Fruit fly (Drosophila melanogaster) whole organism, wandering third instar larva: Measurements from ENCODE around the gene RunxB.

Experiments used
- Abd-B ChIP-seq: fragments of >200 bp; optimal IDR thresholded peaks from 2 replicates; lab custom pipeline; 2017; ENCODE audit warnings: missing biosample characterization, missing genetic modification characterization
- CG32264 ChIP-seq: fragments of 200-800 bp; sonication (Bioruptor generic); optimal IDR thresholded peaks from 2 replicates; lab custom pipeline; 2016; ENCODE audit warnings: missing biosample characterization, missing genetic modification characterization
- CG9705 ChIP-seq: fragments of 200-800 bp; sonication (Bioruptor generic); optimal IDR thresholded peaks from 2 replicates; lab custom pipeline; 2018; ENCODE audit warnings: missing biosample characterization, mild to moderate bottlenecking, missing genetic modification characterization
- CrebA ChIP-seq: fragments of 200-800 bp; sonication (Bioruptor generic); optimal IDR thresholded peaks from 2 replicates; lab custom pipeline; 2016; ENCODE audit warnings: missing biosample characterization, mild to moderate bottlenecking, missing genetic modification characterization, borderline replicate concordance
- Dfd ChIP-seq: fragments of >200 bp; optimal IDR thresholded peaks from 2 replicates; lab custom pipeline; 2017; ENCODE audit warnings: missing biosample characterization, missing genetic modification characterization
- HLH106 ChIP-seq: fragments of 200-800 bp; optimal IDR thresholded peaks from 3 replicates; lab custom pipeline; 2019; ENCODE audit warnings: missing biosample characterization, mild to moderate bottlenecking, missing genetic modification characterization, moderate library complexity
- Hnf4 ChIP-seq: fragments of 200-800 bp; sonication (Bioruptor generic); optimal IDR thresholded peaks from 2 replicates; lab custom pipeline; 2016; ENCODE audit warnings: missing biosample characterization, mild to moderate bottlenecking, missing genetic modification characterization
- Hr78 ChIP-seq: fragments of >200 bp; optimal IDR thresholded peaks from 2 replicates; lab custom pipeline; 2017; ENCODE audit warnings: missing biosample characterization, missing genetic modification characterization
- Hr83 ChIP-seq: fragments of 200-300 bp; sonication (Bioruptor generic); optimal IDR thresholded peaks from 2 replicates; lab custom pipeline; 2016; ENCODE audit warnings: missing biosample characterization, mild to moderate bottlenecking, missing genetic modification characterization, moderate library complexity; ENCODE audit not compliant: poor library complexity, severe bottlenecking
- Jra ChIP-seq: sonication (Bioruptor generic); optimal IDR thresholded peaks from 2 replicates; lab custom pipeline; 2016; ENCODE audit warnings: missing biosample characterization, missing genetic modification characterization
- Myc ChIP-seq: fragments of >200 bp; optimal IDR thresholded peaks from 2 replicates; lab custom pipeline; 2017
- OdsH ChIP-seq: fragments of 200-800 bp; sonication (Bioruptor generic); optimal IDR thresholded peaks from 2 replicates; lab custom pipeline; 2016; ENCODE audit warnings: missing biosample characterization, mild to moderate bottlenecking, missing genetic modification characterization
- Rel ChIP-seq, 2 experiments: fragments of 200-800 bp; sonication (Bioruptor generic) in 1 of 2; optimal IDR thresholded peaks; 2 replicates in 1 of 2; 3 replicates in 1 of 2; lab custom pipeline; 2016 to 2019; ENCODE audit warnings: mild to moderate bottlenecking in 2 of 2, missing biosample characterization in 2 of 2, missing genetic modification characterization in 2 of 2, moderate library complexity in 1 of 2
- Sp1 ChIP-seq: fragments of 200-800 bp; sonication (Bioruptor generic); optimal IDR thresholded peaks from 3 replicates; lab custom pipeline; 2019; ENCODE audit warnings: missing biosample characterization, mild to moderate bottlenecking, missing genetic modification characterization, moderate library complexity
- Vsx2 ChIP-seq: fragments of 200-300, 225-300 bp; sonication (Bioruptor generic); optimal IDR thresholded peaks from 2 replicates; lab custom pipeline; 2018; ENCODE audit warnings: missing biosample characterization, missing genetic modification characterization; ENCODE audit not compliant: partially characterized antibody
- br ChIP-seq: fragments of 200-800 bp; sonication (Bioruptor generic); optimal IDR thresholded peaks from 2 replicates; lab custom pipeline; 2016; ENCODE audit warnings: missing biosample characterization, missing genetic modification characterization
- brk ChIP-seq: fragments of 200-800 bp; sonication (Bioruptor generic); optimal IDR thresholded peaks from 2 replicates; lab custom pipeline; 2016; ENCODE audit warnings: missing biosample characterization, mild to moderate bottlenecking, missing genetic modification characterization
- dl ChIP-seq, 2 experiments: fragments of 175-275, 200-275 bp in 1 of 2; fragments of 200-275 bp in 1 of 2; sonication (Bioruptor generic); optimal IDR thresholded peaks; lab custom pipeline; 2018; ENCODE audit warnings: mild to moderate bottlenecking in 2 of 2, missing biosample characterization in 2 of 2, missing genetic modification characterization in 2 of 2, moderate library complexity in 2 of 2; ENCODE audit not compliant: partially characterized antibody in 2 of 2, insufficient read depth in 1 of 2
- dsf ChIP-seq: sonication (Bioruptor generic); optimal IDR thresholded peaks from 2 replicates; lab custom pipeline; 2016; ENCODE audit warnings: missing biosample characterization, missing genetic modification characterization, borderline replicate concordance
- foxo ChIP-seq, 2 experiments: fragments of 200-800 bp; sonication (Bioruptor generic); optimal IDR thresholded peaks; 2 replicates in 1 of 2; 3 replicates in 1 of 2; lab custom pipeline; 2016 to 2017; ENCODE audit warnings: missing biosample characterization in 2 of 2, missing genetic modification characterization in 2 of 2
- fru ChIP-seq: fragments of 200-800 bp; sonication (Bioruptor generic); optimal IDR thresholded peaks from 3 replicates; lab custom pipeline; 2016; ENCODE audit warnings: missing biosample characterization, mild to moderate bottlenecking, missing genetic modification characterization
- h ChIP-seq: fragments of 200-800 bp; sonication (Bioruptor generic); optimal IDR thresholded peaks from 3 replicates; lab custom pipeline; 2016; ENCODE audit warnings: missing biosample characterization, mild to moderate bottlenecking, missing genetic modification characterization
- jim ChIP-seq: fragments of 175-275, 200-325 bp; sonication (Bioruptor generic); optimal IDR thresholded peaks from 2 replicates; lab custom pipeline; 2016; ENCODE audit warnings: missing biosample characterization, mild to moderate bottlenecking, missing genetic modification characterization
- psq ChIP-seq: fragments of 200-800 bp; sonication (Bioruptor generic); optimal IDR thresholded peaks from 3 replicates; lab custom pipeline; 2017; ENCODE audit warnings: missing biosample characterization, mild to moderate bottlenecking, missing genetic modification characterization, moderate library complexity
- rgr ChIP-seq: fragments of 200-800 bp; sonication (Bioruptor generic); optimal IDR thresholded peaks from 3 replicates; lab custom pipeline; 2016; ENCODE audit warnings: missing biosample characterization, mild to moderate bottlenecking, missing genetic modification characterization
- sage ChIP-seq: fragments of 200-800 bp; sonication (Bioruptor generic); optimal IDR thresholded peaks from 2 replicates; lab custom pipeline; 2016; ENCODE audit warnings: missing biosample characterization, mild to moderate bottlenecking, missing genetic modification characterization
- sv ChIP-seq: fragments of 200-800 bp; sonication (Bioruptor generic); optimal IDR thresholded peaks from 3 replicates; lab custom pipeline; 2016; ENCODE audit warnings: missing biosample characterization, missing genetic modification characterization
- tai ChIP-seq: sonication (Bioruptor generic); optimal IDR thresholded peaks from 2 replicates; lab custom pipeline; 2016; ENCODE audit warnings: missing biosample characterization, missing genetic modification characterization
- usp ChIP-seq: fragments of >200 bp; optimal IDR thresholded peaks from 2 replicates; lab custom pipeline; 2017; ENCODE audit warnings: missing biosample characterization, missing genetic modification characterization
- woc ChIP-seq: sonication (Bioruptor generic); optimal IDR thresholded peaks from 2 replicates; lab custom pipeline; 2016; ENCODE audit warnings: missing biosample characterization, mild to moderate bottlenecking, missing genetic modification characterization

Gene RunxB

DNA sequence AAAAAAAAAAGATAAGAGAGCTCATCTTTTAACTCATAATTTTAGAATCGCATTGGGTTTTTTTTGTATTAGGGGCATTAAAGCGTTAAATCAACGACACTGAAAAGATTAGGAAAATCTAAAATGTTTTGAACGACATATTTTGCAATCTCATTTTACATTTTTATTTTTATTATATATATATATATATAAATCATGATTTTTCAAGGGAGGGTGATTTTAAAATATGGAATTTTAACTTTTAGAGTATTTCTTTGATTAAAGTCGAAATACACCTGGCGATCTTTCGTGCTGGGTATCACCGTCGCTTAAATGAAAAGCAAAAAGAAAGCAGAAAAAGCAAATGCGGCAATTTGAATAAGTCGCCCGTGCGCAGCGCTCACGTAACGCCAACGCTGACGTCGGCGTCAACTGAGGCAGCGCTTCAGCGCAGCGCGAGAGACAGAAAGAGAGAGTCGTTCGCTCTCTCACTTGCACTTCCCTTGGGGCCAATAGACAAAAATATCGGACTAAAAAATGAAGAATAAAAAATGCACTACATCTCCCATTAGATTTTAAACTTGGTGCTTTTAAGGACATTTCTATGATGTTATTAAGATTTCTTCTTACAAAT is 48.8 kb upstream of the RunxB start:
- TF ChIP-seq psq (GFP tag; lab: Kevin White, UChicago) (peak; percentile 51), sv (GFP tag; lab: Kevin White, UChicago) (no peak), jim (GFP tag; lab: Kevin White, UChicago) (no peak)

DNA sequence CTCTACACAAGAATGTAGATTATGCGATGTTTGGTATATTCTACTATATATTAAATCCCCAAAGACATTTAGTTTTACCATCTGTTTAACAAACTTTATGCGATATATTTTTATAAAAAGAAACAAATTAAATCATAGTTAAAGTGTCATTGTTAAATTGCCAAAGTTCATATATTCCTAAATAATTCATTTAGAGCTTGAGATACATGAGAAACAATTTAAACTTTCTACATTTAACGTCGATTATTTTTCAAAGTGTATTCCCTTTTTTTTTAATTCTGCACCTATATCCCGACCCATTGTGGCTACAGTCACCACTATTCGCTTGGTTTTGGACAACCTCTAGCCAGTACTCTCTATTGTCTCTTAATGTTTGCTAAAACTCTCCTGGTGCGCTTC is 48.3 kb upstream of the RunxB start:
- TF ChIP-seq Hnf4 (no peak), brk (GFP tag; lab: Kevin White, UChicago) (no peak), CG9705 (GFP tag; lab: Kevin White, UChicago) (no peak), jim (GFP tag; lab: Kevin White, UChicago) (no peak), usp (no peak), Hr78 (GFP tag; lab: Kevin White, UChicago) (no peak), CG32264 (GFP tag; lab: Kevin White, UChicago) (no peak), h (GFP tag; lab: Kevin White, UChicago) (no peak), OdsH (GFP tag; lab: Kevin White, UChicago) (no peak), br (GFP tag; lab: Kevin White, UChicago) (no peak), CrebA (GFP tag; lab: Kevin White, UChicago) (no peak), sage (GFP tag; lab: Kevin White, UChicago) (no peak), Jra (no peak), Vsx2 (no peak), woc (GFP tag; lab: Kevin White, UChicago) (no peak), psq (GFP tag; lab: Kevin White, UChicago) (no peak), dsf (no peak), foxo (GFP tag; optimal IDR thresholded peaks at IDR 0.05; lab: Kevin White, UChicago) (no peak), Rel (GFP tag; optimal IDR thresholded peaks at IDR 0.05; lab: Kevin White, UChicago) (no peak), Rel (tag; optimal IDR thresholded peaks at IDR 0.05; lab: Kevin White, UChicago) (no peak), dl (GFP tag; optimal IDR thresholded peaks at IDR 0.05; lab: Kevin White, UChicago; ENCODE audit: insufficient read depth in 1 of 2, partially characterized antibody in 2 of 2) (no peak)

dm6 chrX:20490883-20491282 is 47.4 kb upstream of the RunxB start:
- TF ChIP-seq psq (GFP tag; lab: Kevin White, UChicago) (peak; percentile 41), Jra (no peak)

DNA sequence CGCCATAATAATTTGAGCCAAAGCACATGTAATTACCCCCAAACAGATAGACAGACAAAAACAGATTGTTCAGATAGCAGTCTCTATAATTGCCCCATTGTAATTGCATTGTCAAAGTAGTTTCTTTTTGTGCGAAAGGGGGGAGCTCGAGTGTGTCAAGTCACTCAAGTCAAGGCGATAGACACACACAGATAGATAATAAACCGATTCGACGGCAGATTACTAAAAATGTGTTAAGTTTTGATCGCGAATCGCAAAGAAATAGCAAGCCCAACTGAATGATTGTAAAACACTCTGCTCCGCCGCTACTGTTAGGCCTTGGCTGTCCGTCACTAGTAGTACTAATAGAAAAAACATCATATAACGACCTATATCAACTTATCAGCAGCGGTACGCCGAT is 45.6 kb upstream of the RunxB start:
- TF ChIP-seq HLH106 (tag; lab: Kevin White, UChicago) = no peak
- no peak for TF ChIP-seq CG9705 (GFP tag; lab: Kevin White, UChicago)
- TF ChIP-seq Hnf4 = no peak
- TF ChIP-seq Dfd (GFP tag; lab: Kevin White, UChicago) = no peak
- TF ChIP-seq psq (GFP tag; lab: Kevin White, UChicago) = no peak
- TF ChIP-seq foxo (GFP tag; optimal IDR thresholded peaks at IDR 0.05; lab: Kevin White, UChicago) = no peak
- no peak for TF ChIP-seq Myc (lab: Kevin White, UChicago)
- TF ChIP-seq Abd-B (GFP tag; lab: Kevin White, UChicago) = no peak
- TF ChIP-seq br (GFP tag; lab: Kevin White, UChicago) = no peak
- no peak for TF ChIP-seq h (GFP tag; lab: Kevin White, UChicago)
- no peak for TF ChIP-seq rgr (GFP tag; lab: Kevin White, UChicago)
- TF ChIP-seq woc (GFP tag; lab: Kevin White, UChicago) = no peak
- TF ChIP-seq Sp1 (GFP tag; lab: Kevin White, UChicago) = no peak
- TF ChIP-seq jim (GFP tag; lab: Kevin White, UChicago) = no peak
- TF ChIP-seq Hr83 = no peak
- TF ChIP-seq fru = no peak
- TF ChIP-seq tai = no peak
- no peak for TF ChIP-seq brk (GFP tag; lab: Kevin White, UChicago)
- TF ChIP-seq CrebA (GFP tag; lab: Kevin White, UChicago) = no peak
- TF ChIP-seq, all 38 proteins: peak for 0

- TF ChIP-seq sv (GFP tag; lab: Kevin White, UChicago) = no peak
- TF ChIP-seq Vsx2 = no peak
- TF ChIP-seq Dfd (GFP tag; lab: Kevin White, UChicago) = no peak
- no peak for TF ChIP-seq Hr78 (GFP tag; lab: Kevin White, UChicago)
Measured at dm6 chrX:20495117-20495516, 43.2 kb upstream of the RunxB start.
